Fruit fly (Drosophila melanogaster) whole organism, embryonic: ENCODE data around the gene Blimp-1.

Experiments used
- Bteb2 ChIP-seq: fragments of 200-800 bp; sonication (Bioruptor generic); optimal IDR thresholded peaks from 2 replicates; lab custom pipeline; 2016; ENCODE audit warnings: missing biosample characterization, missing genetic modification characterization
- CG10321 ChIP-seq: fragments of 200-800 bp; sonication (Bioruptor generic); IDR thresholded peaks from 2 replicates; pipeline ENCODE4 v1.3.6; 2022; ENCODE audit warnings: missing biosample characterization, missing genetic modification characterization
- CG10565 ChIP-seq: fragments of 200-800 bp; sonication (Bioruptor generic); optimal IDR thresholded peaks from 3 replicates; lab custom pipeline; 2016; ENCODE audit warnings: missing biosample characterization, mild to moderate bottlenecking, missing genetic modification characterization
- CG10654 ChIP-seq: fragments of 200-800 bp; sonication (Bioruptor generic); optimal IDR thresholded peaks from 2 replicates; lab custom pipeline; 2016; ENCODE audit warnings: missing biosample characterization, missing genetic modification characterization
- CG11456 ChIP-seq: fragments of 200-800 bp; sonication (Bioruptor generic); IDR thresholded peaks from 3 replicates; pipeline ENCODE4 v1.3.6; 2022; ENCODE audit warnings: missing biosample characterization, missing genetic modification characterization
- CG11560 ChIP-seq: fragments of 200-800 bp; sonication (Bioruptor generic); IDR thresholded peaks from 3 replicates; pipeline ENCODE4 v1.3.6; 2022; ENCODE audit warnings: missing biosample characterization, missing genetic modification characterization
- CG12104 ChIP-seq: fragments of 200-800 bp; sonication (Bioruptor generic); optimal IDR thresholded peaks from 3 replicates; lab custom pipeline; 2016; ENCODE audit warnings: missing biosample characterization, missing genetic modification characterization
- CG13296 ChIP-seq: fragments of 200-800 bp; sonication (Bioruptor generic); optimal IDR thresholded peaks from 3 replicates; lab custom pipeline; 2018; ENCODE audit warnings: missing biosample characterization, mild to moderate bottlenecking, missing genetic modification characterization
- CG15011 ChIP-seq: fragments of 200-800 bp; sonication (Bioruptor generic); optimal IDR thresholded peaks from 3 replicates; lab custom pipeline; 2018; ENCODE audit warnings: missing biosample characterization, mild to moderate bottlenecking, missing genetic modification characterization
- CG15479 ChIP-seq: fragments of 200-800 bp; sonication (Bioruptor generic); optimal IDR thresholded peaks from 3 replicates; lab custom pipeline; 2019; ENCODE audit warnings: missing biosample characterization, mild to moderate bottlenecking, missing genetic modification characterization, moderate library complexity
- CG31224 ChIP-seq: fragments of 200-800 bp; sonication (Bioruptor generic); IDR thresholded peaks from 2 replicates; pipeline ENCODE4 v1.3.6; 2022; ENCODE audit warnings: missing biosample characterization, missing genetic modification characterization
- CG3726 ChIP-seq: fragments of 200-800 bp; sonication (Bioruptor generic); IDR thresholded peaks from 3 replicates; pipeline ENCODE4, ENCODE4 v1.3.6; 2022; ENCODE audit warnings: missing biosample characterization, missing genetic modification characterization
- CG6854 ChIP-seq: fragments of 200-800 bp; sonication (Bioruptor generic); optimal IDR thresholded peaks from 3 replicates; lab custom pipeline; 2017; ENCODE audit warnings: missing biosample characterization, mild to moderate bottlenecking, missing genetic modification characterization
- CG7928 ChIP-seq: fragments of 200-800 bp; sonication (Bioruptor generic); optimal IDR thresholded peaks from 2 replicates; lab custom pipeline; 2017; ENCODE audit warnings: missing biosample characterization, mild to moderate bottlenecking, missing genetic modification characterization
- CG9437 ChIP-seq: fragments of 200-800 bp; sonication (Bioruptor generic); optimal IDR thresholded peaks from 2 replicates; lab custom pipeline; 2018; ENCODE audit warnings: missing biosample characterization, mild to moderate bottlenecking, missing genetic modification characterization
- Doc3 ChIP-seq: fragments of 200-800 bp; sonication (Bioruptor generic); IDR thresholded peaks from 3 replicates; pipeline ENCODE4 v1.3.6; 2022; ENCODE audit warnings: missing biosample characterization, missing genetic modification characterization; ENCODE audit not compliant: partially characterized antibody
- Fer3 ChIP-seq: fragments of 200-800 bp; sonication (Bioruptor generic); optimal IDR thresholded peaks from 2 replicates; lab custom pipeline; 2018; ENCODE audit warnings: missing biosample characterization, mild to moderate bottlenecking, missing genetic modification characterization, moderate library complexity
- Gsc ChIP-seq: fragments of 200-800 bp; sonication (Bioruptor generic); IDR thresholded peaks from 2 replicates; pipeline ENCODE4 v1.3.6; 2022; ENCODE audit warnings: missing biosample characterization, missing genetic modification characterization
- NC2β ChIP-seq: fragments of 200-800 bp; sonication (Bioruptor generic); optimal IDR thresholded peaks from 2 replicates; lab custom pipeline; 2016; ENCODE audit warnings: missing biosample characterization, missing genetic modification characterization
- PHDP ChIP-seq: fragments of 200-800 bp; sonication (Bioruptor generic); optimal IDR thresholded peaks from 3 replicates; lab custom pipeline; 2018; ENCODE audit warnings: missing biosample characterization, mild to moderate bottlenecking, missing genetic modification characterization, moderate library complexity
- Ptx1 ChIP-seq: fragments of 200-800 bp; sonication (Bioruptor generic); IDR thresholded peaks from 2 replicates; pipeline ENCODE4 v1.3.6; 2022; ENCODE audit warnings: missing biosample characterization, missing genetic modification characterization
- Sry-δ ChIP-seq: fragments of 200-800 bp; sonication (Bioruptor generic); optimal IDR thresholded peaks from 2 replicates; lab custom pipeline; 2016; ENCODE audit warnings: missing biosample characterization, missing genetic modification characterization
- Ssrp ChIP-seq: fragments of 200-800 bp; sonication (Bioruptor generic); optimal IDR thresholded peaks from 2 replicates; lab custom pipeline; 2018; ENCODE audit warnings: missing biosample characterization, mild to moderate bottlenecking, missing genetic modification characterization, moderate library complexity
- Taf1 ChIP-seq: fragments of 200-800 bp; sonication (Bioruptor generic); IDR thresholded peaks from 2 replicates; pipeline ENCODE4 v1.3.6; 2022; ENCODE audit warnings: missing biosample characterization, missing genetic modification characterization
- Trl ChIP-seq, 3 experiments: fragments of >200 bp in 2 of 3; fragments of 200-800 bp in 1 of 3; sonication (Bioruptor generic) in 1 of 3; optimal IDR thresholded peaks; 2 replicates in 1 of 3; 3 replicates in 2 of 3; lab custom pipeline; 2016 to 2017; ENCODE audit warnings: missing biosample characterization in 1 of 3, missing genetic modification characterization in 1 of 3
- ac ChIP-seq: fragments of 200-800 bp; sonication (Bioruptor generic); optimal IDR thresholded peaks from 3 replicates; lab custom pipeline; 2017; ENCODE audit warnings: missing biosample characterization, mild to moderate bottlenecking, missing genetic modification characterization
- amos ChIP-seq: fragments of 200-800 bp; sonication (Bioruptor generic); IDR thresholded peaks from 2 replicates; pipeline ENCODE4 v1.3.6; 2022; ENCODE audit warnings: missing biosample characterization, missing genetic modification characterization; ENCODE audit not compliant: partially characterized antibody
- ase ChIP-seq: fragments of 200-800 bp; sonication (Bioruptor generic); IDR thresholded peaks from 3 replicates; pipeline ENCODE4 v1.3.6; 2022; ENCODE audit warnings: missing biosample characterization, missing genetic modification characterization
- btn ChIP-seq: fragments of 200-800 bp; sonication (Bioruptor generic); optimal IDR thresholded peaks from 2 replicates; lab custom pipeline; 2016; ENCODE audit warnings: missing biosample characterization, missing genetic modification characterization
- chn ChIP-seq: fragments of 200-800 bp; sonication (Bioruptor generic); optimal IDR thresholded peaks from 2 replicates; lab custom pipeline; 2016; ENCODE audit warnings: missing biosample characterization, missing genetic modification characterization
- cwo ChIP-seq: fragments of 200-800 bp; sonication (Bioruptor generic); optimal IDR thresholded peaks from 3 replicates; lab custom pipeline; 2017; ENCODE audit warnings: missing biosample characterization, missing genetic modification characterization, mild to moderate bottlenecking, moderate library complexity, missing genetic modification reagents
- emc ChIP-seq: fragments of 200-800 bp; sonication (Bioruptor generic); optimal IDR thresholded peaks from 2 replicates; lab custom pipeline; 2016; ENCODE audit warnings: missing biosample characterization, missing genetic modification characterization
- fd3F ChIP-seq: fragments of 200-800 bp; sonication (Bioruptor generic); optimal IDR thresholded peaks from 2 replicates; lab custom pipeline; 2018; ENCODE audit warnings: missing biosample characterization, mild to moderate bottlenecking, missing genetic modification characterization, moderate library complexity
- gro ChIP-seq: fragments of 200-800 bp; sonication (Bioruptor generic); optimal IDR thresholded peaks from 2 replicates; lab custom pipeline; 2016; ENCODE audit warnings: missing biosample characterization, missing genetic modification characterization
- her ChIP-seq: fragments of 200-800 bp; sonication (Bioruptor generic); optimal IDR thresholded peaks from 2 replicates; lab custom pipeline; 2016; ENCODE audit warnings: missing biosample characterization, missing genetic modification characterization
- kah ChIP-seq: fragments of 200-800 bp; sonication (Bioruptor generic); optimal IDR thresholded peaks from 2 replicates; lab custom pipeline; 2018; ENCODE audit warnings: missing biosample characterization, mild to moderate bottlenecking, missing genetic modification characterization
- kni ChIP-seq: fragments of 200-800 bp; sonication (Bioruptor generic); optimal IDR thresholded peaks from 3 replicates; lab custom pipeline; 2017; ENCODE audit warnings: mild to moderate bottlenecking, missing biosample characterization, missing genetic modification reagents, missing genetic modification characterization
- lilli ChIP-seq: fragments of 200-800 bp; sonication (Bioruptor generic); optimal IDR thresholded peaks from 3 replicates; lab custom pipeline; 2016; ENCODE audit warnings: missing biosample characterization, missing genetic modification characterization
- pan ChIP-seq, 4 experiments: fragments of >200 bp in 3 of 4; fragments of 200-800 bp in 1 of 4; sonication (Bioruptor generic) in 1 of 4; optimal IDR thresholded peaks in 3 of 4; IDR thresholded peaks in 1 of 4; 2 replicates each; pipeline versions ENCODE4 v1.3.6 to Lab custom; 2017 to 2022; ENCODE audit warnings: missing biosample characterization in 2 of 4, missing genetic modification characterization in 2 of 4, mixed read lengths in 1 of 4
- pb ChIP-seq: fragments of 200-800 bp; sonication (Bioruptor generic); optimal IDR thresholded peaks from 3 replicates; lab custom pipeline; 2016; ENCODE audit warnings: missing biosample characterization, missing genetic modification characterization
- phol ChIP-seq: fragments of 200-800 bp; sonication (Bioruptor generic); optimal IDR thresholded peaks from 3 replicates; lab custom pipeline; 2018; ENCODE audit warnings: missing biosample characterization, mild to moderate bottlenecking, missing genetic modification characterization, moderate library complexity
- prd ChIP-seq, 3 experiments: fragments of >200 bp in 2 of 3; fragments of 200-800 bp in 1 of 3; sonication (Bioruptor generic) in 1 of 3; optimal IDR thresholded peaks in 2 of 3; IDR thresholded peaks in 1 of 3; 2 replicates in 2 of 3; 3 replicates in 1 of 3; pipeline versions ENCODE4 v1.3.6 to Lab custom; 2017 to 2022; ENCODE audit warnings: missing biosample characterization in 1 of 3, missing genetic modification characterization in 1 of 3
- repo ChIP-seq: fragments of 200-800 bp; sonication (Bioruptor generic); optimal IDR thresholded peaks from 2 replicates; lab custom pipeline; 2016; ENCODE audit warnings: missing biosample characterization, missing genetic modification characterization
- rib ChIP-seq: fragments of 200-800 bp; sonication (Bioruptor generic); IDR thresholded peaks from 2 replicates; pipeline ENCODE4 v1.3.6; 2022; ENCODE audit warnings: missing biosample characterization, missing genetic modification characterization
- tna ChIP-seq: fragments of 200-800 bp; sonication (Bioruptor generic); IDR thresholded peaks from 2 replicates; pipeline ENCODE4 v1.3.6; 2022; ENCODE audit warnings: missing biosample characterization, missing genetic modification characterization; ENCODE audit not compliant: partially characterized antibody
- trem ChIP-seq: fragments of 200-800 bp; optimal IDR thresholded peaks from 3 replicates; lab custom pipeline; 2019; ENCODE audit warnings: missing biosample characterization, mild to moderate bottlenecking, missing genetic modification characterization, moderate library complexity
- unpg ChIP-seq: fragments of 200-800 bp; sonication (Bioruptor generic); optimal IDR thresholded peaks from 3 replicates; lab custom pipeline; 2018; ENCODE audit warnings: missing biosample characterization, mild to moderate bottlenecking, missing genetic modification characterization, moderate library complexity
- zfh1 ChIP-seq: fragments of 200-800 bp; sonication (Bioruptor generic); IDR thresholded peaks from 3 replicates; pipeline ENCODE4 v1.3.6; 2022; ENCODE audit warnings: missing biosample characterization, missing genetic modification characterization

The Blimp-1 gene

DNA sequence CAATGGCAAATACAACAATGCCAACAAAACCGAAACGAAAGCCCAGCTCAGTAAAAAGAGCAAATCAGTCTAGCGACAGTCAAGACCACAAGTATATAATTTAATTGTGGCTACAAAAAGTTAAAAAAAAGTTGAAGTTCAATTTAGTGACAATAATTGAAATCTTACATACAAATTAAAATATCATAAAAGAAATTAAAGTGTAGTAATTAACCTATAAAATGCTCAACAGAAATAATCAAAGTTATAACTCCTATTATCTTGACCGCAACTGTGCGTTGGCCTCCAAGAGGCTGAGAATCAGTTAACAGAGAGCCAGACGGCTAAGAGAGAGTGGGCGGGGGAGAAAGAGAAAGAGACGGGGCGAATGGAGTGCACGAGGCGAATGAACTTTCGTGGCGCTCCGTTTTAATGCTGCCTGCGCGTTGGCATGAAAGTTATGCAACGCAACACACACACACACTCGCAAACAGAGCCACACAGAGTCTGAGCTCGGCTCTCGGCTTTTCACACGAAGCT, 19.0 kb upstream of the Blimp-1 start (continued):
- TF ChIP-seq PHDP (tag; lab: Kevin White, UChicago) = peak; percentile 90
- TF ChIP-seq CG3726 (GFP tag; lab: Robert Waterston, UW) = no peak
- TF ChIP-seq CG11456 (GFP tag; lab: Robert Waterston, UW) = no peak
- no peak for TF ChIP-seq CG7928 (GFP tag; lab: Kevin White, UChicago)
- no peak for TF ChIP-seq CG15479 (GFP tag; lab: Kevin White, UChicago)
- TF ChIP-seq emc (GFP tag; lab: Kevin White, UChicago) = no peak
- peak; percentile 41; the same call in 1 of the 3 replicates for TF ChIP-seq ase (GFP tag; lab: Robert Waterston, UW)
- TF ChIP-seq kni (GFP tag; lab: Kevin White, UChicago) = peak; percentile 92
- TF ChIP-seq amos = no peak
- peak; percentile 27 for TF ChIP-seq CG6854 (GFP tag; lab: Kevin White, UChicago)
- TF ChIP-seq CG15011 = peak; percentile 56
- TF ChIP-seq Sry-δ = peak; percentile 5
- 0 out of 3 replicates have a peak, but pooled peaks have one; percentile 23 for TF ChIP-seq zfh1 (GFP tag; lab: Robert Waterston, UW)
- no peak for TF ChIP-seq her (GFP tag; lab: Kevin White, UChicago)
- no peak for TF ChIP-seq pb (GFP tag; lab: Kevin White, UChicago)
- no peak for TF ChIP-seq CG13296 (GFP tag; lab: Kevin White, UChicago)
- TF ChIP-seq ac (GFP tag; lab: Kevin White, UChicago) = no peak
- TF ChIP-seq CG12104 (GFP tag; lab: Kevin White, UChicago) = peak; percentile 41
- TF ChIP-seq trem (tag; lab: Kevin White, UChicago) = peak; percentile 88
- TF ChIP-seq Taf1 (GFP tag; lab: Robert Waterston, UW) = no peak
- TF ChIP-seq unpg (GFP tag; lab: Kevin White, UChicago) = peak; percentile 92
- TF ChIP-seq btn (GFP tag; lab: Kevin White, UChicago) = no peak
- TF ChIP-seq kah (GFP tag; lab: Kevin White, UChicago) = peak; percentile 63
- TF ChIP-seq chn (GFP tag; lab: Kevin White, UChicago) = peak; percentile 73
- TF ChIP-seq Trl (optimal IDR thresholded peaks at IDR 0.05; lab: Kevin White, UChicago) = peak; percentile 6 to 46
- TF ChIP-seq Trl (GFP tag; optimal IDR thresholded peaks at IDR 0.05; lab: Kevin White, UChicago) = peak; percentile 27
- TF ChIP-seq CG10654 (GFP tag; lab: Kevin White, UChicago) = peak; percentile 57
- TF ChIP-seq Gsc (GFP tag; lab: Robert Waterston, UW) = no peak
- TF ChIP-seq gro = no peak
- peak; percentile 60 for TF ChIP-seq cwo
- no peak; the same call in none of the 2 replicates for TF ChIP-seq CG31224 (GFP tag; lab: Robert Waterston, UW)
- TF ChIP-seq Bteb2 (GFP tag; lab: Kevin White, UChicago) = peak; percentile 69
- TF ChIP-seq CG9437 (GFP tag; lab: Kevin White, UChicago) = peak; percentile 67
- TF ChIP-seq CG10565 (GFP tag; lab: Kevin White, UChicago) = peak; percentile 3
- no peak for TF ChIP-seq repo (GFP tag; lab: Kevin White, UChicago)
- TF ChIP-seq Ptx1 = peak; percentile 60; the same call in 1 of the 2 replicates
- TF ChIP-seq lilli = peak; percentile 72
- no peak for TF ChIP-seq rib
- no peak for TF ChIP-seq tna (GFP tag; lab: Robert Waterston, UW)
- peak; percentile 42 for TF ChIP-seq fd3F (GFP tag; lab: Kevin White, UChicago)
- no peak for TF ChIP-seq pan (optimal IDR thresholded peaks at IDR 0.05; lab: Kevin White, UChicago)
- TF ChIP-seq pan (GFP tag; optimal IDR thresholded peaks at IDR 0.05 in 1 of 2, IDR thresholded peaks at IDR 0.05 in 1 of 2) = peak in 1 of 2 experiments; percentile 66
- no peak for TF ChIP-seq CG11560
- TF ChIP-seq NC2β = peak; percentile 42
- peak; percentile 63 for TF ChIP-seq Fer3 (tag; lab: Kevin White, UChicago)
- TF ChIP-seq CG10321 (GFP tag; lab: Robert Waterston, UW) = peak; percentile 7; the same call in 1 of the 2 replicates
- TF ChIP-seq prd (optimal IDR thresholded peaks at IDR 0.05; lab: Kevin White, UChicago) = no peak
- TF ChIP-seq prd (GFP tag; IDR thresholded peaks at IDR 0.05; lab: Robert Waterston, UW) = peak; percentile 76
- TF ChIP-seq phol (tag; lab: Kevin White, UChicago) = peak; percentile 90
- peak; percentile 85 for TF ChIP-seq Ssrp (tag; lab: Kevin White, UChicago)
- TF ChIP-seq Doc3 (GFP tag; lab: Robert Waterston, UW) = no peak
